Fruit fly (Drosophila melanogaster) whole organism, embryonic: ENCODE results near the gene CG43072.
A peak's percentile ranks its signal among the peaks of the same experiment; 100 is the strongest.

ENCODE experiments used
- Atf6 ChIP-seq: fragments of 200-800 bp; sonication (Bioruptor generic); IDR thresholded peaks from 2 replicates; pipeline ENCODE4 v1.3.6; 2022; ENCODE audit warnings: missing biosample characterization, missing genetic modification characterization
- CG10267 ChIP-seq: fragments of 200-800 bp; sonication (Bioruptor generic); optimal IDR thresholded peaks from 2 replicates; lab custom pipeline; 2018; ENCODE audit warnings: missing biosample characterization, mild to moderate bottlenecking, missing genetic modification characterization, moderate library complexity
- CG10462 ChIP-seq: fragments of 200-800 bp; sonication (Bioruptor generic); optimal IDR thresholded peaks from 2 replicates; lab custom pipeline; 2016; ENCODE audit warnings: missing biosample characterization, missing genetic modification characterization
- CG10543 ChIP-seq: fragments of 200-800 bp; sonication (Bioruptor generic); optimal IDR thresholded peaks from 3 replicates; lab custom pipeline; 2017; ENCODE audit warnings: missing biosample characterization, mild to moderate bottlenecking, missing genetic modification characterization, moderate library complexity
- CG11723 ChIP-seq: fragments of 200-800 bp; sonication (Bioruptor generic); optimal IDR thresholded peaks from 2 replicates; lab custom pipeline; 2017; ENCODE audit warnings: missing biosample characterization, mild to moderate bottlenecking, missing genetic modification characterization
- CG12236 ChIP-seq: fragments of 200-800 bp; sonication (Bioruptor generic); optimal IDR thresholded peaks from 2 replicates; lab custom pipeline; 2016; ENCODE audit warnings: missing biosample characterization, missing genetic modification characterization
- CG12744 ChIP-seq: fragments of 200-800 bp; sonication (Bioruptor generic); optimal IDR thresholded peaks from 2 replicates; lab custom pipeline; 2016; ENCODE audit warnings: missing biosample characterization, missing genetic modification characterization
- CG15011 ChIP-seq: fragments of 200-800 bp; sonication (Bioruptor generic); optimal IDR thresholded peaks from 3 replicates; lab custom pipeline; 2018; ENCODE audit warnings: missing biosample characterization, mild to moderate bottlenecking, missing genetic modification characterization
- CG1529 ChIP-seq: fragments of 200-800 bp; sonication (Bioruptor generic); optimal IDR thresholded peaks from 3 replicates; lab custom pipeline; 2018; ENCODE audit warnings: missing biosample characterization, missing genetic modification characterization
- CG1832 ChIP-seq: fragments of 200-800 bp; sonication (Bioruptor generic); optimal IDR thresholded peaks from 2 replicates; lab custom pipeline; 2017; ENCODE audit warnings: missing biosample characterization, mild to moderate bottlenecking, missing genetic modification characterization, inconsistent platforms
- CG30020 ChIP-seq: fragments of 200-800 bp; optimal IDR thresholded peaks from 2 replicates; lab custom pipeline; 2019; ENCODE audit warnings: missing biosample characterization, mild to moderate bottlenecking, missing genetic modification characterization, moderate library complexity
- CG30431 ChIP-seq: fragments of 200-800 bp; sonication (Bioruptor generic); optimal IDR thresholded peaks from 2 replicates; lab custom pipeline; 2017; ENCODE audit warnings: missing biosample characterization, missing genetic modification characterization
- CG31441 ChIP-seq: fragments of 200-800 bp; sonication (Bioruptor generic); IDR thresholded peaks from 2 replicates; pipeline ENCODE4 v1.3.6; 2022; ENCODE audit warnings: missing biosample characterization, missing genetic modification characterization
- CG33557 ChIP-seq: fragments of 200-800 bp; sonication (Bioruptor generic); optimal IDR thresholded peaks from 2 replicates; lab custom pipeline; 2019; ENCODE audit warnings: missing biosample characterization, mild to moderate bottlenecking, missing genetic modification characterization, moderate library complexity
- CG7556 ChIP-seq: fragments of 200-800 bp; sonication (Bioruptor generic); optimal IDR thresholded peaks from 2 replicates; lab custom pipeline; 2017; ENCODE audit warnings: missing biosample characterization, mild to moderate bottlenecking, missing genetic modification characterization
- CG8281 ChIP-seq: fragments of 200-800 bp; sonication (Bioruptor generic); optimal IDR thresholded peaks from 2 replicates; lab custom pipeline; 2018; ENCODE audit warnings: missing biosample characterization, mild to moderate bottlenecking, missing genetic modification characterization, moderate library complexity
- CG8359 ChIP-seq: fragments of 200-800 bp; sonication (Bioruptor generic); optimal IDR thresholded peaks from 2 replicates; lab custom pipeline; 2017; ENCODE audit warnings: missing biosample characterization, mild to moderate bottlenecking, missing genetic modification characterization, borderline replicate concordance
- CG8924 ChIP-seq: fragments of 200-800 bp; optimal IDR thresholded peaks from 3 replicates; lab custom pipeline; 2019; ENCODE audit warnings: missing biosample characterization, mild to moderate bottlenecking, missing genetic modification characterization, moderate library complexity
- CG9797 ChIP-seq: fragments of 200-800 bp; sonication (Bioruptor generic); optimal IDR thresholded peaks from 3 replicates; lab custom pipeline; 2018; ENCODE audit warnings: missing biosample characterization, mild to moderate bottlenecking, missing genetic modification characterization
- Dfd ChIP-seq, 2 experiments: fragments of >200 bp; optimal IDR thresholded peaks; 2 replicates each; lab custom pipeline; 2017; ENCODE audit warnings: missing biosample characterization in 2 of 2, missing genetic modification characterization in 2 of 2
- E2f2 ChIP-seq: fragments of 200-800 bp; sonication (Bioruptor generic); IDR thresholded peaks from 2 replicates; pipeline ENCODE4 v1.3.6; 2022; ENCODE audit warnings: missing biosample characterization, missing genetic modification characterization
- ERR ChIP-seq: fragments of 200-800 bp; sonication (Bioruptor generic); optimal IDR thresholded peaks from 2 replicates; lab custom pipeline; 2016; ENCODE audit warnings: missing biosample characterization, missing genetic modification characterization
- HLH4C ChIP-seq: fragments of 200-800 bp; sonication (Bioruptor generic); IDR thresholded peaks from 3 replicates; pipeline ENCODE4 v1.3.6; 2022; ENCODE audit warnings: missing biosample characterization, missing genetic modification characterization; ENCODE audit not compliant: partially characterized antibody
- Mad ChIP-seq: fragments of 200-800 bp; sonication (Bioruptor generic); optimal IDR thresholded peaks from 2 replicates; lab custom pipeline; 2016; ENCODE audit warnings: missing biosample characterization, missing genetic modification characterization
- Max ChIP-seq: fragments of 200-800 bp; sonication (Bioruptor generic); optimal IDR thresholded peaks from 2 replicates; lab custom pipeline; 2016; ENCODE audit warnings: missing biosample characterization, mild to moderate bottlenecking, missing genetic modification characterization
- NfI ChIP-seq: fragments of 200-800 bp; sonication (Bioruptor generic); optimal IDR thresholded peaks from 3 replicates; lab custom pipeline; 2018; ENCODE audit warnings: missing biosample characterization, mild to moderate bottlenecking, missing genetic modification characterization, moderate library complexity
- Oli ChIP-seq: fragments of 200-800 bp; sonication (Bioruptor generic); optimal IDR thresholded peaks from 2 replicates; lab custom pipeline; 2018; ENCODE audit warnings: missing biosample characterization, mild to moderate bottlenecking, missing genetic modification characterization, moderate library complexity
- Rx ChIP-seq: fragments of 200-800 bp; sonication (Bioruptor generic); IDR thresholded peaks from 2 replicates; pipeline ENCODE4 v1.3.6; 2022; ENCODE audit warnings: missing biosample characterization, missing genetic modification characterization
- Scr ChIP-seq: fragments of 200-800 bp; sonication (Bioruptor generic); IDR thresholded peaks from 2 replicates; pipeline ENCODE4 v1.3.6; 2022; ENCODE audit warnings: missing biosample characterization, missing genetic modification characterization; ENCODE audit not compliant: partially characterized antibody
- Trl ChIP-seq, 3 experiments: fragments of >200 bp in 2 of 3; fragments of 200-800 bp in 1 of 3; sonication (Bioruptor generic) in 1 of 3; optimal IDR thresholded peaks; 2 replicates in 1 of 3; 3 replicates in 2 of 3; lab custom pipeline; 2016 to 2017; ENCODE audit warnings: missing biosample characterization in 1 of 3, missing genetic modification characterization in 1 of 3
- Vsx1 ChIP-seq: fragments of 200-800 bp; sonication (Bioruptor generic); optimal IDR thresholded peaks from 2 replicates; lab custom pipeline; 2017; ENCODE audit warnings: missing biosample characterization, mild to moderate bottlenecking, missing genetic modification characterization, missing genetic modification reagents
- br ChIP-seq: fragments of >200 bp; optimal IDR thresholded peaks from 2 replicates; lab custom pipeline; 2017
- chm ChIP-seq: fragments of 200-800 bp; sonication (Bioruptor generic); IDR thresholded peaks from 2 replicates; pipeline ENCODE4 v1.3.6; 2022; ENCODE audit warnings: missing biosample characterization, missing genetic modification characterization
- crol ChIP-seq: fragments of 200-800 bp; sonication (Bioruptor generic); IDR thresholded peaks from 2 replicates; pipeline ENCODE4 v1.3.6; 2022; ENCODE audit warnings: missing biosample characterization, missing genetic modification characterization
- fd96Cb ChIP-seq: fragments of 200-800 bp; sonication (Bioruptor generic); optimal IDR thresholded peaks from 2 replicates; lab custom pipeline; 2018; ENCODE audit warnings: missing biosample characterization, mild to moderate bottlenecking, missing genetic modification characterization, moderate library complexity
- mld ChIP-seq: fragments of 200-800 bp; sonication (Bioruptor generic); IDR thresholded peaks from 3 replicates; pipeline ENCODE4 v1.3.6; 2022; ENCODE audit warnings: missing biosample characterization, missing genetic modification characterization; ENCODE audit not compliant: partially characterized antibody
- nom ChIP-seq: fragments of 200-800 bp; sonication (Bioruptor generic); optimal IDR thresholded peaks from 2 replicates; lab custom pipeline; 2017; ENCODE audit warnings: missing biosample characterization, missing genetic modification characterization, mild to moderate bottlenecking, moderate library complexity, missing genetic modification reagents
- psq ChIP-seq: fragments of 200-800 bp; sonication (Bioruptor generic); optimal IDR thresholded peaks from 2 replicates; lab custom pipeline; 2017; ENCODE audit warnings: missing biosample characterization, missing genetic modification characterization
- rib ChIP-seq: fragments of 200-800 bp; sonication (Bioruptor generic); IDR thresholded peaks from 2 replicates; pipeline ENCODE4 v1.3.6; 2022; ENCODE audit warnings: missing biosample characterization, missing genetic modification characterization
- sc ChIP-seq, 3 experiments: fragments of >200 bp in 2 of 3; fragments of 200-800 bp in 1 of 3; sonication (Bioruptor generic) in 1 of 3; optimal IDR thresholded peaks; 2 replicates in 2 of 3; 3 replicates in 1 of 3; lab custom pipeline; 2017; ENCODE audit warnings: mild to moderate bottlenecking in 1 of 3, missing biosample characterization in 1 of 3, missing genetic modification characterization in 1 of 3, missing genetic modification reagents in 1 of 3
- scrt ChIP-seq: fragments of 200-800 bp; sonication (Bioruptor generic); optimal IDR thresholded peaks from 2 replicates; lab custom pipeline; 2018; ENCODE audit warnings: missing biosample characterization, mild to moderate bottlenecking, missing genetic modification characterization, moderate library complexity
- sna ChIP-seq: fragments of 200-800 bp; sonication (Bioruptor generic); IDR thresholded peaks from 2 replicates; pipeline ENCODE4 v1.3.6; 2022; ENCODE audit warnings: missing biosample characterization, missing genetic modification characterization; ENCODE audit not compliant: partially characterized antibody
- so ChIP-seq: fragments of 200-800 bp; sonication (Bioruptor generic); IDR thresholded peaks from 3 replicates; pipeline ENCODE4 v1.3.6; 2022; ENCODE audit warnings: missing biosample characterization, missing genetic modification characterization
- tio ChIP-seq: fragments of 200-800 bp; sonication (Bioruptor generic); optimal IDR thresholded peaks from 2 replicates; lab custom pipeline; 2017; ENCODE audit warnings: missing biosample characterization, missing genetic modification characterization, inconsistent platforms
- trem ChIP-seq: fragments of 200-800 bp; optimal IDR thresholded peaks from 3 replicates; lab custom pipeline; 2019; ENCODE audit warnings: missing biosample characterization, mild to moderate bottlenecking, missing genetic modification characterization, moderate library complexity

Gene CG43072

DNA sequence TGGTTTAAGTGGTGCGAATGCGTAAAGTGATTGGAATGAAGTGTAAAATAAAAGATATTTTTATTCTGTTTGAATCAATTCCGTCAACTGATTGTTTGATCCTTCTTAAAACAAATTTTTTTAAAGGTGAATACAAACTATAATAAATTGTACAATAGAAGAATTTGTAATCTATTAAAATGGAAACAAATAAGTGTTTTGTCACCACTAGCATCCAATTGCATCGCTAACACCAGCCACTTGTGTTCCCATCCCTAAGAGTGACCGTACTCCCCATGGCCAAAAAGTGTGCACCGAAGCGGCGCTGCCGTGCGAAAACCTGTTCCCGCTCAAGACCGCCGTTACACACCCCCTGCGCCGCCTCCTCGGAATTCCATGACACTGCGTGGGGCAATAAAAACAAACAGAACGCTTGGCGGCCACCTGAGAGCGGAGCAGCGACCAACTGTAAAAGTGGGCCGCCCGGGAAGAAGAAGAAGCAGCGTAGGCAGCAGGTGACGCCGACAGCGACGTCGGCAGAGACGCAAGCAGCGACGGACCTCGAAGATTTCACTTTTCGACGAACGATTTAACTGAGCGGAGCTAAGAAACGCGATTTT lies 37.9 kb upstream of the CG43072 start, which contains the start of gene Pdss2 (continued):
- TF ChIP-seq Oli (tag; lab: Kevin White, UChicago): peak; percentile 37
- no peak for TF ChIP-seq CG15011
- peak; percentile 68 for TF ChIP-seq CG31441 (GFP tag; lab: Robert Waterston, UW)
- TF ChIP-seq ERR: peak; percentile 62
- TF ChIP-seq Trl (optimal IDR thresholded peaks at IDR 0.05; lab: Kevin White, UChicago): no peak
- TF ChIP-seq Trl (GFP tag; optimal IDR thresholded peaks at IDR 0.05; lab: Kevin White, UChicago): peak; percentile 55
- peak; percentile 93 for TF ChIP-seq rib (GFP tag; lab: Robert Waterston, UW)
- peak; percentile 74 for TF ChIP-seq nom (GFP tag; lab: Kevin White, UChicago)
- TF ChIP-seq CG11723 (GFP tag; lab: Kevin White, UChicago): no peak
- TF ChIP-seq CG8924 (tag; lab: Kevin White, UChicago): peak; percentile 60
- TF ChIP-seq CG10543 (GFP tag; lab: Kevin White, UChicago): peak; percentile 88
- peak; percentile 60 for TF ChIP-seq Max (GFP tag; lab: Kevin White, UChicago)
- peak; percentile 12 for TF ChIP-seq CG12236 (GFP tag; lab: Kevin White, UChicago)
- peak; percentile 55; the same call in 2 of the 3 replicates for TF ChIP-seq HLH4C (GFP tag; lab: Robert Waterston, UW)
- no peak for TF ChIP-seq psq (GFP tag; lab: Kevin White, UChicago)
- peak; percentile 57; the same call in 1 of the 2 replicates for TF ChIP-seq Atf6 (GFP tag; lab: Robert Waterston, UW)
- TF ChIP-seq CG33557: peak; percentile 56
- TF ChIP-seq Mad (GFP tag; lab: Kevin White, UChicago): peak; percentile 51
- peak; percentile 66 for TF ChIP-seq chm
- peak; percentile 40 for TF ChIP-seq Vsx1 (GFP tag; lab: Kevin White, UChicago)
- TF ChIP-seq mld (GFP tag; lab: Robert Waterston, UW): no peak
- no peak for TF ChIP-seq CG8359
- TF ChIP-seq CG30431 (GFP tag; lab: Kevin White, UChicago): peak; percentile 30
- peak; percentile 84 for TF ChIP-seq CG9797 (GFP tag; lab: Kevin White, UChicago)
- TF ChIP-seq CG1832 (GFP tag; lab: Kevin White, UChicago): no peak
- TF ChIP-seq Rx (GFP tag; lab: Robert Waterston, UW): peak; percentile 61
- TF ChIP-seq NfI (GFP tag; lab: Kevin White, UChicago): peak; percentile 69
- peak; percentile 57 for TF ChIP-seq E2f2 (GFP tag; lab: Robert Waterston, UW)
- TF ChIP-seq CG30020 (tag; lab: Kevin White, UChicago): peak; percentile 63
- TF ChIP-seq tio (GFP tag; lab: Kevin White, UChicago): peak; percentile 71
- TF ChIP-seq CG12744 (GFP tag; lab: Kevin White, UChicago): peak; percentile 31
- TF ChIP-seq CG8281 (tag; lab: Kevin White, UChicago): peak; percentile 26
- TF ChIP-seq so (GFP tag; lab: Robert Waterston, UW): peak; percentile 53; the same call in 1 of the 3 replicates
- peak; percentile 75 for TF ChIP-seq trem (tag; lab: Kevin White, UChicago)
- peak; percentile 37 for TF ChIP-seq CG1529 (GFP tag; lab: Kevin White, UChicago)
- peak; percentile 54 for TF ChIP-seq fd96Cb (tag; lab: Kevin White, UChicago)
- TF ChIP-seq scrt (GFP tag; lab: Kevin White, UChicago): peak; percentile 30
- TF ChIP-seq CG10267 (tag; lab: Kevin White, UChicago): peak; percentile 65
- peak; percentile 74 for TF ChIP-seq Scr (GFP tag; lab: Robert Waterston, UW)
- no peak for TF ChIP-seq sc (optimal IDR thresholded peaks at IDR 0.05; lab: Kevin White, UChicago)
- peak; percentile 18 for TF ChIP-seq sc (GFP tag; optimal IDR thresholded peaks at IDR 0.05; lab: Kevin White, UChicago)
- TF ChIP-seq crol: peak; percentile 97
- TF ChIP-seq CG7556 (GFP tag; lab: Kevin White, UChicago): peak; percentile 60
- no peak for TF ChIP-seq Dfd (GFP tag; optimal IDR thresholded peaks at IDR 0.05; lab: Kevin White, UChicago)
- TF ChIP-seq br (lab: Kevin White, UChicago): no peak
- peak; percentile 41 for TF ChIP-seq CG10462 (GFP tag; lab: Kevin White, UChicago)
- peak; percentile 86 for TF ChIP-seq sna
